Worm (Caenorhabditis elegans) whole organism, young adult: ENCODE measurements around the gene pqn-74.

Source experiments
- K12H6.12 ChIP-seq: fragments of 200-800 bp; sonication (Bioruptor generic); optimal IDR thresholded peaks from 2 replicates; lab custom pipeline; 2018; ENCODE audit warnings: mild to moderate bottlenecking, missing genetic modification characterization, missing compliant biosample characterization
- Y95B8A.8 ChIP-seq: fragments of 200-800 bp; sonication (Bioruptor generic); IDR thresholded peaks from 2 replicates; pipeline ENCODE4 v1.3.6; 2022; ENCODE audit warnings: missing genetic modification reagents, missing genetic modification characterization, missing compliant biosample characterization
- ccch-3 ChIP-seq: fragments of 200-800 bp; sonication (Bioruptor generic); optimal IDR thresholded peaks from 2 replicates; lab custom pipeline; 2018; ENCODE audit warnings: mild to moderate bottlenecking, missing genetic modification characterization, missing compliant biosample characterization
- chd-7 ChIP-seq: sonication (generic microtip); optimal IDR thresholded peaks from 2 replicates; lab custom pipeline; 2016; ENCODE audit warnings: mild to moderate bottlenecking, missing genetic modification characterization, moderate library complexity, missing compliant biosample characterization
- dpl-1 ChIP-seq: fragments of 150-350 bp; optimal IDR thresholded peaks from 2 replicates; lab custom pipeline; 2014; ENCODE audit warnings: missing biosample characterization, missing genetic modification reagents, missing genetic modification characterization
- egl-44 ChIP-seq: fragments of 200-800 bp; sonication (Bioruptor generic); IDR thresholded peaks from 2 replicates; pipeline ENCODE4 v1.3.6; 2022; ENCODE audit warnings: missing genetic modification reagents, missing genetic modification characterization, missing compliant biosample characterization
- egrh-3 ChIP-seq: fragments of 200-800 bp; sonication (Bioruptor generic); IDR thresholded peaks from 2 replicates; pipeline ENCODE4 v1.3.6; 2022; ENCODE audit warnings: missing genetic modification reagents, missing genetic modification characterization, missing compliant biosample characterization
- hrde-1 ChIP-seq: sonication (generic microtip); optimal IDR thresholded peaks from 2 replicates; lab custom pipeline; 2016; ENCODE audit warnings: missing genetic modification characterization, mild to moderate bottlenecking, missing compliant biosample characterization, moderate library complexity, missing genotype, missing genetic modification reagents, borderline replicate concordance
- lin-26 ChIP-seq: fragments of 200-800 bp; sonication (Bioruptor generic); IDR thresholded peaks from 2 replicates; pipeline ENCODE4 v1.3.6; 2022; ENCODE audit warnings: missing genetic modification reagents, missing genetic modification characterization, missing compliant biosample characterization
- madf-8 ChIP-seq: fragments of 200-800 bp; sonication (Bioruptor generic); conservative IDR thresholded peaks from 2 replicates; pipeline ENCODE4 v1.3.6; 2022; ENCODE audit warnings: missing genetic modification reagents, missing genetic modification characterization, missing compliant biosample characterization
- mel-28 ChIP-seq: sonication (generic microtip); optimal IDR thresholded peaks from 2 replicates; lab custom pipeline; 2016; ENCODE audit warnings: borderline replicate concordance, mild to moderate bottlenecking, missing genetic modification characterization, missing compliant biosample characterization
- pha-4 ChIP-seq: fragments of 150-350 bp; sonication (generic microtip); optimal IDR thresholded peaks from 2 replicates; lab custom pipeline; 2014; ENCODE audit warnings: missing biosample characterization, missing genetic modification reagents, missing genetic modification characterization
- ztf-22 ChIP-seq: fragments of 200-800 bp; sonication (Bioruptor generic); optimal IDR thresholded peaks from 2 replicates; lab custom pipeline; 2018; ENCODE audit warnings: mild to moderate bottlenecking, missing genetic modification characterization, moderate library complexity, missing compliant biosample characterization

- TF ChIP-seq egrh-3 (GFP tag; lab: Robert Waterston, UW) (no peak), chd-7 (no peak), madf-8 (GFP tag; lab: Robert Waterston, UW) (no peak), hrde-1 (peak; percentile 20), Y95B8A.8 (GFP tag; lab: Robert Waterston, UW) (no peak), pha-4 (no peak), lin-26 (no peak), ztf-22 (GFP tag; lab: Kevin White, UChicago) (no peak), egl-44 (GFP tag; lab: Robert Waterston, UW) (no peak), dpl-1 (GFP tag; lab: Kevin White, UChicago) (no peak), mel-28 (tag; lab: Kevin White, UChicago) (no peak), K12H6.12 (tag; lab: Kevin White, UChicago) (no peak), ccch-3 (no peak)
These were observed 24.8 kb upstream of the pqn-74 start for ce11 chrIV:13356005-13356404.
